Worm (Caenorhabditis elegans): ENCODE measurements around the gene K02E7.11.

DNA sequence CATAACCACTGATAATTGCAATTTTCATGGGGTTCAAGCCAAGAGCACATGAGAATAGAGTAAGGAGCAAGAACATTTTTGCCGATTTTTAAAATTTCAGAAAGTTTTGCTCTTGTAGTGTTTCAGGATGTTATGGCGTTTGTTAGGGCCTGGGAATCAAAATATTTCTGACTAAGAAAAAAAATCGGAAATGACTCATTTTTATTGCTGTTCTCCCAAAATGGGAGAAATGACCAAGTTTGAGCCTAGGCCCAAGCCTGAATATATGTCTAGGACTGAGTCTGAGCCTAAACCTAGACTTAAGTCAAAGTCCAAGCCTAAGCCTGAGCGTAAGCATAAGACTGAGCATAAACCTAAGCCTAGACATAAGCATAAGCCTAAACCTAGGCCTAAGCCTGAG lies 29.1 kb upstream of the K02E7.11 start, which contains the start of gene T13B5.9:
- no peak for TF ChIP-seq ceh-9 (tag; optimal IDR thresholded peaks at IDR 0.05)
- TF ChIP-seq unc-62 (GFP tag; optimal IDR thresholded peaks at IDR 0.05): no peak

All from whole organism, L3 larva.